Fruit fly (Drosophila melanogaster): Measurements from ENCODE around the gene CG42818.

Gene CG42818

dm6 chr2L:16288393-16288731, 46.6 kb downstream of the CG42818 start:
- TF ChIP-seq Pdp1 (GFP tag; optimal IDR thresholded peaks at IDR 0.05) (no peak), CG31224 (GFP tag; IDR thresholded peaks at IDR 0.05) (no peak), YL-1 (GFP tag; optimal IDR thresholded peaks at IDR 0.05) (peak; percentile 32), Lim3 (GFP tag; IDR thresholded peaks at IDR 0.05) (no peak), CG4617 (GFP tag; optimal IDR thresholded peaks at IDR 0.05; ENCODE audit: borderline replicate concordance) (peak; percentile 86), CG17385 (GFP tag; optimal IDR thresholded peaks at IDR 0.05) (peak; percentile 71), MESR4 (GFP tag; optimal IDR thresholded peaks at IDR 0.05) (peak; percentile 88), CG12659 (GFP tag; optimal IDR thresholded peaks at IDR 0.05) (peak; percentile 33)

DNA sequence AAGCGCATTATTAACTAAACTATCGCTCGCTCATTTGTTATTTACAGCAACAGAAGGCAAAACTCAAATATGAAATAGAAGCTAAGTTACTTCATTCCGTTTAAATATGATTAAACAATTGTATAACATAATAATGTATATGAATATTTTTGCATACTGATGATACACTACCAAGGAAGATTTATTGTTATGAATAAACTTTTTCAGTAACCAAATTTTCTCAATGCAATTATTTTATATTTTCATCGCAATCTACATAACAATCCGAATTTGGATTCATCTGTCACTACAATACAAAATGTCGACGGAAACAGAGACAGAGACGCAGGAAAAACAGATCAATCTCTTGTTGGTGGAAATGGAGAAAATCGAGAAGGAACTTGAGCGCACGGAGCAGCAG, 49.2 kb downstream of the CG42818 start, which contains the start of gene CG17329:
Gene CG17329 (plus strand): TSS at position 301 of the 400 bp plus-strand sequence.
- TF ChIP-seq Doc3 (GFP tag; IDR thresholded peaks at IDR 0.05; ENCODE audit: partially characterized antibody) (no peak), sens (GFP tag) (peak; percentile 2)

DNA sequence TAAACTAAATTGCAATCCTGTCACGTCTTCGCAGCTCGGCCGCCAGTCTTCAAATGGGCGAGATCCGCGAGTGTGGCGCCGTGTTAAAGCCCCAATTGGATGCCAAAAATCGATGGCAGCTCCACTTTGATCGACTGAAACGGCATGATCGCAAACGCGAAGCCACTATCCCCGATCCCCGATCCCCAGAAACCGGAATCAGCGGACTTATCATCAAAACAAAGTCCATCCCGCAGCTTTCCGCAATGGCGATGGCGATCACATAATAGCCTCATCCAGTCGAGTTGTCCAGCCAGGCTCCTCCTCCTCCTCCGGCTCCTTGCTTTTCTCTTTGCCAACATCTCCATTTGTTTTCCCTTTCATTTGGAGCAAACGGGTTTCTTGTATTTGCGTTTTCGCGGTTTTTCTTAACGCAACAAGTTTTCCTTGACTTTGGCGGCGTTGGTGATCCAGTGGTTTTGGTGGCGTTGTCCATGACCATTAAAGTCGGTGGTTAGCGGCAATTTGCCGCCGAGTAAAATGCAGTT, 51.3 kb downstream of the CG42818 start, which contains the start of gene CG13258:
Gene CG13258 (minus strand): TSS at position 51 of the 527 bp plus-strand sequence.
- TF ChIP-seq Med (GFP tag) (peak; percentile 3), Xrp1 (GFP tag; IDR thresholded peaks at IDR 0.05) (no peak), CG7786 (GFP tag; optimal IDR thresholded peaks at IDR 0.05) (no peak)

- TF ChIP-seq CG16813 (GFP tag; IDR thresholded peaks at IDR 0.05; ENCODE audit: partially characterized antibody) (peak; percentile 58), Rx (GFP tag; IDR thresholded peaks at IDR 0.05) (no peak), CG6272 (GFP tag; IDR thresholded peaks at IDR 0.05) (no peak), CG18619 (GFP tag; optimal IDR thresholded peaks at IDR 0.05) (no peak), CG8765 (GFP tag; IDR thresholded peaks at IDR 0.05) (no peak), Blimp-1 (GFP tag; optimal IDR thresholded peaks at IDR 0.05) (no peak), CG1602 (GFP tag; optimal IDR thresholded peaks at IDR 0.05) (no peak), bbx (GFP tag; IDR thresholded peaks at IDR 0.05; ENCODE audit: partially characterized antibody) (peak; percentile 28; the same call in 1 of the 2 replicates), CG6683 (GFP tag; optimal IDR thresholded peaks at IDR 0.05) (no peak), row (GFP tag; IDR thresholded peaks at IDR 0.05) (no peak), sisA (GFP tag; IDR thresholded peaks at IDR 0.05) (no peak), CG6689 (GFP tag; IDR thresholded peaks at IDR 0.05) (no peak), NC2β (GFP tag; optimal IDR thresholded peaks at IDR 0.05) (no peak), CG4328 (GFP tag; optimal IDR thresholded peaks at IDR 0.05) (no peak), CG7963 (GFP tag; IDR thresholded peaks at IDR 0.05; ENCODE audit: partially characterized antibody) (0 out of 3 replicates have a peak, but pooled peaks have one; percentile 53), Scr (GFP tag; IDR thresholded peaks at IDR 0.05; ENCODE audit: partially characterized antibody) (0 out of 2 replicates have a peak, but pooled peaks have one; percentile 23), CG14860 (GFP tag; IDR thresholded peaks at IDR 0.05; ENCODE audit: partially characterized antibody) (peak; percentile 42; the same call in 2 of the 3 replicates), HLH4C (GFP tag; IDR thresholded peaks at IDR 0.05; ENCODE audit: partially characterized antibody) (peak; percentile 64; the same call in 2 of the 3 replicates), CG6791 (GFP tag; IDR thresholded peaks at IDR 0.05; ENCODE audit: partially characterized antibody) (peak; percentile 66; the same call in 1 of the 3 replicates), p53 (GFP tag; optimal IDR thresholded peaks at IDR 0.05) (no peak)
Observed at dm6 chr2L:16293703-16294233, 52.0 kb downstream of the CG42818 start, which contains the start of gene Cyp303a1. Gene Cyp303a1 (plus strand): TSS chr2L:16294183.
